Worm (Caenorhabditis elegans) whole organism, L3 larva: ENCODE data around the gene vab-3.

Experiments
- R02D3.7 ChIP-seq: fragments of 150-350 bp; optimal IDR thresholded peaks from 2 replicates; lab custom pipeline; 2014; ENCODE audit warnings: missing biosample characterization, missing genetic modification characterization
- ZK546.5 ChIP-seq: sonication (generic microtip); optimal IDR thresholded peaks from 2 replicates; lab custom pipeline; 2017; ENCODE audit warnings: missing biosample characterization, missing genetic modification characterization
- aly-2 ChIP-seq: fragments of 150-350 bp; optimal IDR thresholded peaks from 2 replicates; lab custom pipeline; 2014; ENCODE audit warnings: missing biosample characterization, missing genetic modification characterization
- ceh-16 ChIP-seq: sonication (generic microtip); optimal IDR thresholded peaks from 2 replicates; lab custom pipeline; 2017; ENCODE audit warnings: missing biosample characterization, missing genetic modification characterization
- ceh-28 ChIP-seq: fragments of 150-350 bp; optimal IDR thresholded peaks from 2 replicates; lab custom pipeline; 2014; ENCODE audit warnings: missing biosample characterization, missing genetic modification reagents, missing genetic modification characterization
- ceh-82 ChIP-seq: fragments of 150-350 bp; optimal IDR thresholded peaks from 2 replicates; lab custom pipeline; 2014; ENCODE audit warnings: missing biosample characterization, missing genetic modification characterization
- ceh-9 ChIP-seq: sonication (generic microtip); optimal IDR thresholded peaks from 2 replicates; lab custom pipeline; 2018; ENCODE audit warnings: missing biosample characterization, missing genetic modification characterization
- daf-12 ChIP-seq: fragments of 150-350 bp; optimal IDR thresholded peaks from 2 replicates; lab custom pipeline; 2014; ENCODE audit warnings: missing biosample characterization, missing genetic modification reagents, missing genetic modification characterization
- egl-27 ChIP-seq: sonication (generic microtip); optimal IDR thresholded peaks from 4 replicates; lab custom pipeline; 2017; ENCODE audit warnings: missing biosample characterization, missing genetic modification reagents, missing genetic modification characterization
- egl-5 ChIP-seq: fragments of 150-350 bp; optimal IDR thresholded peaks from 2 replicates; lab custom pipeline; 2017; ENCODE audit warnings: missing biosample characterization, missing genetic modification reagents, missing genetic modification characterization, inconsistent platforms
- elt-1 ChIP-seq: fragments of 150-350 bp; optimal IDR thresholded peaks from 2 replicates; lab custom pipeline; 2014; ENCODE audit warnings: missing biosample characterization, missing genetic modification characterization
- elt-2 ChIP-seq: sonication (generic microtip); optimal IDR thresholded peaks from 2 replicates; lab custom pipeline; 2016; ENCODE audit warnings: missing genetic modification reagents, mild to moderate bottlenecking, missing genetic modification characterization, missing compliant biosample characterization
- elt-3 ChIP-seq, 3 experiments: fragments of 150-350 bp in 1 of 3; sonication (generic microtip) in 2 of 3; optimal IDR thresholded peaks; 2 replicates in 2 of 3; 4 replicates in 1 of 3; lab custom pipeline; 2014 to 2017; ENCODE audit warnings: missing biosample characterization in 3 of 3, missing genetic modification characterization in 3 of 3
- eor-1 ChIP-seq, 2 experiments: fragments of 150-350 bp; optimal IDR thresholded peaks; 2 replicates each; lab custom pipeline; 2014 to 2018; ENCODE audit warnings: missing biosample characterization in 2 of 2, missing genetic modification characterization in 2 of 2
- fkh-10 ChIP-seq: sonication (generic microtip); optimal IDR thresholded peaks from 2 replicates; lab custom pipeline; 2017; ENCODE audit warnings: missing biosample characterization, missing genetic modification reagents, missing genetic modification characterization
- fkh-2 ChIP-seq: fragments of 150-350 bp; optimal IDR thresholded peaks from 2 replicates; lab custom pipeline; 2014; ENCODE audit warnings: missing biosample characterization, missing genetic modification reagents, missing genetic modification characterization
- fos-1 ChIP-seq: fragments of 150-350 bp; optimal IDR thresholded peaks from 2 replicates; lab custom pipeline; 2014; ENCODE audit warnings: missing biosample characterization, missing genetic modification characterization
- jun-1 ChIP-seq: fragments of 150-350 bp; optimal IDR thresholded peaks from 2 replicates; lab custom pipeline; 2014; ENCODE audit warnings: missing biosample characterization, missing genetic modification reagents, missing genetic modification characterization
- lin-15B ChIP-seq: fragments of 150-350 bp; optimal IDR thresholded peaks from 2 replicates; lab custom pipeline; 2014; ENCODE audit warnings: missing biosample characterization, missing genetic modification characterization
- lsy-12 ChIP-seq: sonication (generic microtip); optimal IDR thresholded peaks from 2 replicates; lab custom pipeline; 2016; ENCODE audit warnings: mild to moderate bottlenecking, missing genetic modification characterization, missing compliant biosample characterization
- mdl-1 ChIP-seq: fragments of 150-350 bp; optimal IDR thresholded peaks from 2 replicates; lab custom pipeline; 2014; ENCODE audit warnings: missing biosample characterization, missing genetic modification characterization
- nfya-1 ChIP-seq: sonication (generic microtip); optimal IDR thresholded peaks from 2 replicates; lab custom pipeline; 2017; ENCODE audit warnings: missing genetic modification characterization, mild to moderate bottlenecking, missing compliant biosample characterization, antibody characterized with exemption, moderate library complexity; ENCODE audit not compliant: insufficient read depth
- nhr-11 ChIP-seq: fragments of 150-350 bp; optimal IDR thresholded peaks from 2 replicates; lab custom pipeline; 2014; ENCODE audit warnings: missing biosample characterization, missing genetic modification characterization
- nhr-23 ChIP-seq: fragments of 150-350 bp; optimal IDR thresholded peaks from 2 replicates; lab custom pipeline; 2014; ENCODE audit warnings: missing biosample characterization, missing genetic modification reagents, missing genetic modification characterization
- nhr-25 ChIP-seq: sonication (generic microtip); optimal IDR thresholded peaks from 2 replicates; lab custom pipeline; 2017; ENCODE audit warnings: missing biosample characterization, missing genetic modification characterization
- nhr-67 ChIP-seq: fragments of 150-350 bp; optimal IDR thresholded peaks from 2 replicates; lab custom pipeline; 2014; ENCODE audit warnings: missing biosample characterization, missing genetic modification characterization
- nhr-77 ChIP-seq: fragments of 150-350 bp; optimal IDR thresholded peaks from 2 replicates; lab custom pipeline; 2014; ENCODE audit warnings: missing biosample characterization, missing genetic modification characterization
- pha-4 ChIP-seq: fragments of 150-350 bp; optimal IDR thresholded peaks from 2 replicates; lab custom pipeline; 2014; ENCODE audit warnings: missing biosample characterization, missing genetic modification reagents, missing genetic modification characterization
- pqm-1 ChIP-seq: fragments of 150-350 bp; optimal IDR thresholded peaks from 2 replicates; lab custom pipeline; 2017; ENCODE audit warnings: missing biosample characterization, missing genetic modification characterization, inconsistent platforms
- sea-2 ChIP-seq: fragments of 150-350 bp; sonication (generic microtip); optimal IDR thresholded peaks from 4 replicates; lab custom pipeline; 2014; ENCODE audit warnings: missing biosample characterization, missing genetic modification reagents, missing genetic modification characterization
- snpc-4 ChIP-seq: fragments of 150-350 bp; optimal IDR thresholded peaks from 2 replicates; lab custom pipeline; 2014; ENCODE audit warnings: missing biosample characterization, missing genetic modification characterization
- tbx-2 ChIP-seq: sonication (generic microtip); optimal IDR thresholded peaks from 2 replicates; lab custom pipeline; 2016; ENCODE audit warnings: mild to moderate bottlenecking, missing genetic modification characterization, missing compliant biosample characterization
- unc-39 ChIP-seq: sonication (generic microtip); optimal IDR thresholded peaks from 4 replicates; lab custom pipeline; 2017; ENCODE audit warnings: missing biosample characterization, missing genetic modification characterization
- unc-62 ChIP-seq: fragments of 150-350 bp; sonication (generic microtip); optimal IDR thresholded peaks from 4 replicates; lab custom pipeline; 2014; ENCODE audit warnings: missing biosample characterization, missing genetic modification reagents, missing genetic modification characterization
- ztf-11 ChIP-seq: fragments of 150-350 bp; optimal IDR thresholded peaks from 2 replicates; lab custom pipeline; 2014; ENCODE audit warnings: missing biosample characterization, missing genetic modification characterization
- ztf-4 ChIP-seq: fragments of 150-350 bp; optimal IDR thresholded peaks from 2 replicates; lab custom pipeline; 2014; ENCODE audit warnings: missing biosample characterization, missing genetic modification characterization

The vab-3 gene

ce11 chrX:10505193-10505592 is 5.5 kb downstream of the vab-3 start:
- no peak for TF ChIP-seq fkh-2 (tag; lab: Kevin White, UChicago)
- no peak for TF ChIP-seq ztf-11 (tag; lab: Kevin White, UChicago)
- peak; percentile 95 for TF ChIP-seq nfya-1
- no peak for TF ChIP-seq egl-5

ce11 chrX:10507971-10508370 is 8.3 kb downstream of the vab-3 start:
- TF ChIP-seq nhr-67 (tag; lab: Kevin White, UChicago) (no peak), lin-15B (tag; lab: Kevin White, UChicago) (no peak), daf-12 (tag; lab: Kevin White, UChicago) (no peak), jun-1 (tag; lab: Kevin White, UChicago) (no peak), sea-2 (no peak), elt-1 (tag; lab: Kevin White, UChicago) (no peak), egl-5 (no peak), fkh-10 (GFP tag; lab: Kevin White, UChicago) (no peak), nhr-77 (tag; lab: Kevin White, UChicago) (no peak), elt-2 (tag; lab: Kevin White, UChicago) (no peak), ztf-11 (tag; lab: Kevin White, UChicago) (no peak), snpc-4 (no peak), nhr-25 (no peak), aly-2 (tag; lab: Kevin White, UChicago) (no peak), lsy-12 (tag; lab: Kevin White, UChicago) (no peak), nhr-23 (tag; lab: Kevin White, UChicago) (no peak), eor-1 (tag; optimal IDR thresholded peaks at IDR 0.05; lab: Kevin White, UChicago) (no peak), nhr-11 (tag; lab: Kevin White, UChicago) (no peak), unc-62 (no peak), ZK546.5 (no peak)
- TF ChIP-seq, all 47 proteins: peak for 0

ce11 chrX:10514056-10514455 is 14.4 kb downstream of the vab-3 start:
- TF ChIP-seq eor-1 (tag; optimal IDR thresholded peaks at IDR 0.05; lab: Kevin White, UChicago) (no peak), nhr-25 (no peak), egl-27 (tag; lab: Kevin White, UChicago) (no peak), elt-2 (tag; lab: Kevin White, UChicago) (no peak), ceh-28 (tag; lab: Kevin White, UChicago) (no peak), unc-62 (no peak), elt-3 (tag; optimal IDR thresholded peaks at IDR 0.05; lab: Kevin White, UChicago) (no peak), ceh-9 (tag; lab: Kevin White, UChicago) (no peak), ztf-4 (no peak), jun-1 (tag; lab: Kevin White, UChicago) (no peak), unc-39 (tag; lab: Kevin White, UChicago) (no peak), mdl-1 (tag; lab: Kevin White, UChicago) (no peak), R02D3.7 (tag; lab: Kevin White, UChicago) (no peak), pha-4 (no peak), nhr-77 (tag; lab: Kevin White, UChicago) (no peak), snpc-4 (no peak), egl-5 (no peak), elt-1 (tag; lab: Kevin White, UChicago) (no peak), nhr-67 (tag; lab: Kevin White, UChicago) (no peak)
- TF ChIP-seq, all 47 proteins: peak for 0

ce11 chrX:10514834-10515233 is 15.1 kb downstream of the vab-3 start:
- TF ChIP-seq nfya-1, result peak; percentile 82
- TF ChIP-seq pqm-1, result no peak
- TF ChIP-seq, all 47 proteins: peak for 1

- TF ChIP-seq elt-1 (tag; lab: Kevin White, UChicago), result no peak
- no peak for TF ChIP-seq fkh-2 (tag; lab: Kevin White, UChicago)
- TF ChIP-seq ceh-9 (tag; lab: Kevin White, UChicago), result no peak
- TF ChIP-seq snpc-4, result no peak
- no peak for TF ChIP-seq fkh-10 (GFP tag; lab: Kevin White, UChicago)
- TF ChIP-seq nhr-11 (tag; lab: Kevin White, UChicago), result no peak
- TF ChIP-seq elt-2 (tag; lab: Kevin White, UChicago), result no peak
- no peak for TF ChIP-seq lin-15B (tag; lab: Kevin White, UChicago)
- no peak for TF ChIP-seq ceh-16 (tag; lab: Kevin White, UChicago)
- no peak for TF ChIP-seq ceh-82 (tag; lab: Kevin White, UChicago)
- no peak for TF ChIP-seq elt-3 (tag; optimal IDR thresholded peaks at IDR 0.05; lab: Kevin White, UChicago)
- TF ChIP-seq pha-4, result no peak
- TF ChIP-seq mdl-1 (tag; lab: Kevin White, UChicago), result no peak
- no peak for TF ChIP-seq nhr-25
- TF ChIP-seq eor-1 (tag; optimal IDR thresholded peaks at IDR 0.05; lab: Kevin White, UChicago), result no peak
- no peak for TF ChIP-seq fos-1 (tag; lab: Kevin White, UChicago)
- no peak for TF ChIP-seq tbx-2 (tag; lab: Kevin White, UChicago)
Observed at ce11 chrX:10516549-10516948, 16.9 kb downstream of the vab-3 start.
